Worm (Caenorhabditis elegans) whole organism, mixed stage, embryonic: Measurements from ENCODE around the gene R07B1.8.

Experiments used
- M03D4.4 ChIP-seq: sonication (generic microtip); optimal IDR thresholded peaks from 2 replicates; lab custom pipeline; 2017; ENCODE audit warnings: mild to moderate bottlenecking, missing genetic modification characterization, missing compliant biosample characterization
- blmp-1 ChIP-seq: fragments of 150-350 bp; optimal IDR thresholded peaks from 2 replicates; lab custom pipeline; 2014; ENCODE audit warnings: missing biosample characterization, missing genetic modification characterization
- ceh-39 ChIP-seq: fragments of 150-350 bp; optimal IDR thresholded peaks from 2 replicates; lab custom pipeline; 2014; ENCODE audit warnings: missing biosample characterization, missing genetic modification characterization
- ceh-43 ChIP-seq: fragments of 200-800 bp; sonication (Bioruptor generic); optimal IDR thresholded peaks from 2 replicates; lab custom pipeline; 2018; ENCODE audit warnings: mild to moderate bottlenecking, missing genetic modification characterization, moderate library complexity, missing compliant biosample characterization
- ceh-83 ChIP-seq: fragments of 200-800 bp; sonication (Bioruptor generic); optimal IDR thresholded peaks from 2 replicates; lab custom pipeline; 2018; ENCODE audit warnings: mild to moderate bottlenecking, missing genetic modification characterization, missing compliant biosample characterization
- ces-1 ChIP-seq: fragments of 150-350 bp; optimal IDR thresholded peaks from 2 replicates; lab custom pipeline; 2014; ENCODE audit warnings: missing biosample characterization, missing genetic modification reagents, missing genetic modification characterization
- cnd-1 ChIP-seq: fragments of 200-800 bp; sonication (Bioruptor generic); optimal IDR thresholded peaks from 2 replicates; lab custom pipeline; 2018; ENCODE audit warnings: mild to moderate bottlenecking, missing genetic modification characterization, missing compliant biosample characterization
- drap-1 ChIP-seq: fragments of 200-800 bp; sonication (Bioruptor generic); optimal IDR thresholded peaks from 3 replicates; lab custom pipeline; 2018; ENCODE audit warnings: mild to moderate bottlenecking, missing genetic modification characterization, missing compliant biosample characterization
- elt-1 ChIP-seq: sonication (generic microtip); optimal IDR thresholded peaks from 2 replicates; lab custom pipeline; 2017; ENCODE audit warnings: missing genetic modification characterization, mild to moderate bottlenecking, missing compliant biosample characterization, antibody characterized with exemption, moderate library complexity, borderline replicate concordance; ENCODE audit not compliant: insufficient read depth
- elt-3 ChIP-seq: fragments of 150-350 bp; optimal IDR thresholded peaks from 2 replicates; lab custom pipeline; 2014; ENCODE audit warnings: missing biosample characterization, missing genetic modification characterization
- flh-1 ChIP-seq: fragments of 200-800 bp; sonication (Bioruptor generic); optimal IDR thresholded peaks from 2 replicates; lab custom pipeline; 2018; ENCODE audit warnings: mild to moderate bottlenecking, missing genetic modification characterization, moderate library complexity, missing compliant biosample characterization
- ham-2 ChIP-seq: fragments of 200-800 bp; sonication (Bioruptor generic); optimal IDR thresholded peaks from 2 replicates; lab custom pipeline; 2018; ENCODE audit warnings: mild to moderate bottlenecking, missing genetic modification characterization, missing compliant biosample characterization
- hlh-1 ChIP-seq: fragments of 150-350 bp; optimal IDR thresholded peaks from 2 replicates; lab custom pipeline; 2014; ENCODE audit warnings: missing biosample characterization, missing genetic modification reagents, missing genetic modification characterization
- lin-13 ChIP-seq: fragments of 150-350 bp; optimal IDR thresholded peaks from 2 replicates; lab custom pipeline; 2014; ENCODE audit warnings: missing biosample characterization, missing genetic modification characterization
- lin-32 ChIP-seq: fragments of 200-800 bp; sonication (Bioruptor generic); optimal IDR thresholded peaks from 2 replicates; lab custom pipeline; 2018; ENCODE audit warnings: mild to moderate bottlenecking, missing genetic modification characterization, missing compliant biosample characterization
- lsy-2 ChIP-seq: fragments of 150-350 bp; optimal IDR thresholded peaks from 2 replicates; lab custom pipeline; 2014; ENCODE audit warnings: missing biosample characterization, missing genetic modification characterization
- mab-5 ChIP-seq: fragments of 150-350 bp; optimal IDR thresholded peaks from 2 replicates; lab custom pipeline; 2014; ENCODE audit warnings: missing biosample characterization, missing genetic modification characterization
- mep-1 ChIP-seq: fragments of 150-350 bp; optimal IDR thresholded peaks from 2 replicates; lab custom pipeline; 2017; ENCODE audit warnings: missing biosample characterization, missing genetic modification reagents, missing genetic modification characterization, inconsistent platforms
- mls-2 ChIP-seq: sonication (generic microtip); optimal IDR thresholded peaks from 2 replicates; lab custom pipeline; 2016; ENCODE audit warnings: mild to moderate bottlenecking, missing genetic modification characterization, moderate library complexity, missing compliant biosample characterization
- nhr-12 ChIP-seq: fragments of 150-350 bp; optimal IDR thresholded peaks from 2 replicates; lab custom pipeline; 2014; ENCODE audit warnings: missing biosample characterization, missing genetic modification characterization
- nhr-2 ChIP-seq: fragments of 150-350 bp; optimal IDR thresholded peaks from 2 replicates; lab custom pipeline; 2014; ENCODE audit warnings: missing biosample characterization, missing genetic modification characterization
- nhr-237 ChIP-seq: fragments of 150-350 bp; optimal IDR thresholded peaks from 2 replicates; lab custom pipeline; 2014; ENCODE audit warnings: missing biosample characterization, missing genetic modification characterization
- nhr-28 ChIP-seq: fragments of 150-350 bp; optimal IDR thresholded peaks from 2 replicates; lab custom pipeline; 2014; ENCODE audit warnings: missing biosample characterization, missing genetic modification characterization
- nhr-76 ChIP-seq: sonication (generic microtip); optimal IDR thresholded peaks from 2 replicates; lab custom pipeline; 2017; ENCODE audit warnings: missing biosample characterization, missing genetic modification characterization
- pha-4 ChIP-seq: fragments of 150-350 bp; optimal IDR thresholded peaks from 2 replicates; lab custom pipeline; 2018; ENCODE audit warnings: missing biosample characterization, missing genetic modification reagents, missing genetic modification characterization
- sptf-1 ChIP-seq: sonication (generic microtip); optimal IDR thresholded peaks from 2 replicates; lab custom pipeline; 2017; ENCODE audit warnings: mild to moderate bottlenecking, missing genetic modification characterization, moderate library complexity, missing compliant biosample characterization
- tbx-8 ChIP-seq: fragments of 200-800 bp; sonication (Bioruptor generic); optimal IDR thresholded peaks from 2 replicates; lab custom pipeline; 2018; ENCODE audit warnings: mild to moderate bottlenecking, missing genetic modification characterization, moderate library complexity, missing compliant biosample characterization
- unc-120 ChIP-seq: sonication (generic microtip); optimal IDR thresholded peaks from 2 replicates; lab custom pipeline; 2017; ENCODE audit warnings: missing genetic modification characterization, missing compliant biosample characterization; ENCODE audit not compliant: poor library complexity, severe bottlenecking
- unc-62 ChIP-seq: fragments of 150-350 bp; optimal IDR thresholded peaks from 2 replicates; lab custom pipeline; 2014; ENCODE audit warnings: missing biosample characterization, missing genetic modification reagents, missing genetic modification characterization
- zip-8 ChIP-seq: fragments of 150-350 bp; optimal IDR thresholded peaks from 2 replicates; lab custom pipeline; 2014; ENCODE audit warnings: missing biosample characterization, missing genetic modification characterization
- ztf-11 ChIP-seq: fragments of 150-350 bp; optimal IDR thresholded peaks from 2 replicates; lab custom pipeline; 2014; ENCODE audit warnings: missing biosample characterization, missing genetic modification characterization

R07B1.8 gene

ce11 chrX:9883837-9884324, 11.4 kb upstream of the R07B1.8 start, which contains the start of gene mrp-4:
TSS of gene mrp-4 (plus strand) at chrX:9884274.
- TF ChIP-seq sptf-1 (tag; lab: Kevin White, UChicago), result no peak
- TF ChIP-seq, all 35 proteins: peak for 0

ce11 chrX:9882572-9882971, 10.1 kb upstream of the R07B1.8 start:
- TF ChIP-seq ceh-43 (GFP tag; lab: Kevin White, UChicago) (no peak), sptf-1 (tag; lab: Kevin White, UChicago) (no peak), mls-2 (no peak), hlh-1 (no peak), zip-8 (tag; lab: Kevin White, UChicago) (no peak), M03D4.4 (tag; lab: Kevin White, UChicago) (no peak), unc-62 (GFP tag; lab: Kevin White, UChicago) (no peak), elt-3 (no peak), nhr-76 (tag; lab: Kevin White, UChicago) (no peak), mep-1 (tag; lab: Kevin White, UChicago) (no peak), ceh-39 (tag; lab: Kevin White, UChicago) (no peak), nhr-12 (tag; lab: Kevin White, UChicago) (no peak), elt-1 (tag; lab: Kevin White, UChicago) (no peak), lin-13 (tag; lab: Kevin White, UChicago) (no peak), lsy-2 (tag; lab: Kevin White, UChicago) (no peak), drap-1 (GFP tag; lab: Kevin White, UChicago) (no peak), lin-32 (GFP tag; lab: Kevin White, UChicago) (no peak), blmp-1 (tag; lab: Kevin White, UChicago) (no peak), ham-2 (GFP tag; lab: Kevin White, UChicago) (no peak)

ce11 chrX:9882112-9882511, 9.7 kb upstream of the R07B1.8 start, which contains the start of gene glo-1:
TSS of gene glo-1 (minus strand) at chrX:9882212.
- TF ChIP-seq ceh-83 (GFP tag; lab: Kevin White, UChicago), result no peak
- TF ChIP-seq nhr-28 (tag; lab: Kevin White, UChicago), result no peak
- TF ChIP-seq blmp-1 (tag; lab: Kevin White, UChicago), result no peak
- no peak for TF ChIP-seq ceh-43 (GFP tag; lab: Kevin White, UChicago)
- TF ChIP-seq elt-1 (tag; lab: Kevin White, UChicago), result no peak
- no peak for TF ChIP-seq nhr-76 (tag; lab: Kevin White, UChicago)
- TF ChIP-seq nhr-237 (tag; lab: Kevin White, UChicago), result no peak
- TF ChIP-seq flh-1 (GFP tag; lab: Kevin White, UChicago), result no peak
- no peak for TF ChIP-seq ztf-11 (tag; lab: Kevin White, UChicago)
- no peak for TF ChIP-seq ceh-39 (tag; lab: Kevin White, UChicago)

- TF ChIP-seq cnd-1 (tag; lab: Kevin White, UChicago) (no peak), ceh-83 (GFP tag; lab: Kevin White, UChicago) (no peak), unc-120 (tag; lab: Kevin White, UChicago) (no peak), lin-32 (GFP tag; lab: Kevin White, UChicago) (no peak), M03D4.4 (tag; lab: Kevin White, UChicago) (no peak), ces-1 (GFP tag; lab: Kevin White, UChicago) (no peak), lsy-2 (tag; lab: Kevin White, UChicago) (no peak), mab-5 (tag; lab: Kevin White, UChicago) (no peak), lin-13 (tag; lab: Kevin White, UChicago) (no peak), nhr-2 (tag; lab: Kevin White, UChicago) (no peak), hlh-1 (no peak), sptf-1 (tag; lab: Kevin White, UChicago) (no peak), drap-1 (GFP tag; lab: Kevin White, UChicago) (no peak), flh-1 (GFP tag; lab: Kevin White, UChicago) (no peak), nhr-28 (tag; lab: Kevin White, UChicago) (no peak), tbx-8 (GFP tag; lab: Kevin White, UChicago) (no peak), ceh-39 (tag; lab: Kevin White, UChicago) (no peak)
- TF ChIP-seq, all 35 proteins: peak for 0
These were observed 4.7 kb upstream of the R07B1.8 start, which contains the start of gene R07B1.9 for ce11 chrX:9877117-9877516. TSS of gene R07B1.9 (plus strand) at chrX:9877417.

ce11 chrX:9869522-9869921, 2.9 kb downstream of the R07B1.8 start, which contains the start of gene R07B1.13:
TSS of gene R07B1.13 (plus strand) at chrX:9869822.
- TF ChIP-seq tbx-8 (GFP tag; lab: Kevin White, UChicago) (no peak), mep-1 (tag; lab: Kevin White, UChicago) (no peak), nhr-2 (tag; lab: Kevin White, UChicago) (no peak), pha-4 (tag; lab: Kevin White, UChicago) (no peak)
- TF ChIP-seq, all 35 proteins: peak for 0
